Worm (Caenorhabditis elegans): ENCODE results near the gene brc-1.

Gene brc-1

DNA sequence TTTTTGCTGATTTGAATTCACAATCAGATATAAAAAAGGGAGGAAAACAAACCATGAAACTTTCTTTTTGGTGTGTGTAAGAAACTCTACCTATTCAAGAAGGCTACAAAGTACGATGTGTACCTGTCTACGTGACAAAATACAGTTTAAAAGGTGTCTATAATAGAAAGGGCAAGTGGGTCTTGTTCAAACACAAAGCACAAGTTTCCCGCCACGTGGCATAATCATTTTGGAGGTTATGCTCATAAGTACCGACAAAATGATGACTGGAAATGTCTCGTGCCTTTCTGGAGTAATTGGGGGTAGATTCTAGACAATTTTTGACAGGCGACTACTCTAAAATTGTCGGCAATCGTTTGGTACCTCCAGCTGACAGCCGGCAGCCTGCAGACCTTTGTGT, 12.1 kb upstream of the brc-1 start:
- TF ChIP-seq set-16 (GFP tag; IDR thresholded peaks at IDR 0.05): no peak
- TF ChIP-seq F37D6.2 (tag; optimal IDR thresholded peaks at IDR 0.05): no peak
- TF ChIP-seq unc-130 (GFP tag; optimal IDR thresholded peaks at IDR 0.05): no peak
- no peak for TF ChIP-seq ama-1 (optimal IDR thresholded peaks at IDR 0.05)
- TF ChIP-seq Y5F2A.4 (GFP tag; optimal IDR thresholded peaks at IDR 0.05): no peak
- no peak for TF ChIP-seq fos-1 (tag; optimal IDR thresholded peaks at IDR 0.05)
- TF ChIP-seq Y75B8A.6 (GFP tag; IDR thresholded peaks at IDR 0.05): no peak
- TF ChIP-seq hif-1 (tag; optimal IDR thresholded peaks at IDR 0.05): peak in 1 of 2 experiments; percentile 93
- TF ChIP-seq ceh-20 (GFP tag; IDR thresholded peaks at IDR 0.05): no peak
- peak; percentile 67 for TF ChIP-seq nhr-28 (tag; optimal IDR thresholded peaks at IDR 0.05)
- no peak for TF ChIP-seq egl-43 (GFP tag; IDR thresholded peaks at IDR 0.05)
- TF ChIP-seq duxl-1 (tag; optimal IDR thresholded peaks at IDR 0.05; ENCODE audit: poor library complexity): no peak
- no peak for TF ChIP-seq rbr-2 (tag; optimal IDR thresholded peaks at IDR 0.05)
- peak; percentile 35 for TF ChIP-seq hlh-11 (tag; optimal IDR thresholded peaks at IDR 0.05)
- no peak for TF ChIP-seq mdt-29 (GFP tag; IDR thresholded peaks at IDR 0.05)
- TF ChIP-seq nhr-6 (tag; optimal IDR thresholded peaks at IDR 0.05): no peak
- TF ChIP-seq spr-3 (GFP tag; optimal IDR thresholded peaks at IDR 0.05): no peak
- no peak for TF ChIP-seq mdl-1 (tag; optimal IDR thresholded peaks at IDR 0.05)
- TF ChIP-seq madf-9 (GFP tag; conservative IDR thresholded peaks at IDR 0.05): no peak
- no peak for TF ChIP-seq lim-7 (GFP tag; IDR thresholded peaks at IDR 0.05)
- TF ChIP-seq mep-1 (tag; optimal IDR thresholded peaks at IDR 0.05): no peak
- TF ChIP-seq zfp-3 (GFP tag; conservative IDR thresholded peaks at IDR 0.05): 0 out of 2 replicates have a peak, but pooled peaks have one; percentile 14
- TF ChIP-seq D1046.2 (GFP tag; IDR thresholded peaks at IDR 0.05): no peak
- TF ChIP-seq zag-1 (tag; optimal IDR thresholded peaks at IDR 0.05): no peak
- TF ChIP-seq snpc-4 (tag; optimal IDR thresholded peaks at IDR 0.05): no peak
- no peak for TF ChIP-seq dpl-1 (GFP tag; optimal IDR thresholded peaks at IDR 0.05)
- no peak for TF ChIP-seq nhr-102 (tag; optimal IDR thresholded peaks at IDR 0.05)
- TF ChIP-seq daf-12 (tag; optimal IDR thresholded peaks at IDR 0.05): no peak
- no peak for TF ChIP-seq gei-8 (GFP tag; optimal IDR thresholded peaks at IDR 0.05)
- TF ChIP-seq dmd-6 (GFP tag; IDR thresholded peaks at IDR 0.05): peak; percentile 74
- TF ChIP-seq daf-16 (GFP tag; optimal IDR thresholded peaks at IDR 0.05): no peak
- TF ChIP-seq daf-16 (tag; optimal IDR thresholded peaks at IDR 0.05): peak; percentile 17
- no peak for TF ChIP-seq zfp-2 (tag; optimal IDR thresholded peaks at IDR 0.05)
- TF ChIP-seq ceh-82 (tag; optimal IDR thresholded peaks at IDR 0.05): no peak
- no peak for TF ChIP-seq vab-7 (GFP tag; IDR thresholded peaks at IDR 0.05)
- peak; percentile 30 for TF ChIP-seq hlh-30 (tag; optimal IDR thresholded peaks at IDR 0.05; ENCODE audit: insufficient read depth)
- TF ChIP-seq nhr-76 (tag; optimal IDR thresholded peaks at IDR 0.05): no peak
- peak; percentile 47 for TF ChIP-seq dve-1 (tag; optimal IDR thresholded peaks at IDR 0.05; ENCODE audit: insufficient read depth)
- no peak for TF ChIP-seq ztf-7 (tag; optimal IDR thresholded peaks at IDR 0.05)
- TF ChIP-seq lsy-2 (tag; optimal IDR thresholded peaks at IDR 0.05): no peak
- TF ChIP-seq lin-15B (tag; optimal IDR thresholded peaks at IDR 0.05): no peak
- TF ChIP-seq F49E8.2 (tag; optimal IDR thresholded peaks at IDR 0.05; ENCODE audit: borderline replicate concordance): no peak
- TF ChIP-seq cey-2 (tag; optimal IDR thresholded peaks at IDR 0.05; ENCODE audit: borderline replicate concordance, insufficient read depth): no peak
- TF ChIP-seq nhr-10 (tag; optimal IDR thresholded peaks at IDR 0.05): no peak
- no peak for TF ChIP-seq sdz-12 (GFP tag; optimal IDR thresholded peaks at IDR 0.05)
- no peak for TF ChIP-seq pha-4 (GFP tag; IDR thresholded peaks at IDR 0.05)
- no peak for TF ChIP-seq pha-4 (tag; optimal IDR thresholded peaks at IDR 0.05)
- no peak for TF ChIP-seq mes-2 (tag; optimal IDR thresholded peaks at IDR 0.05; ENCODE audit: poor library complexity, severe bottlenecking)
- TF ChIP-seq php-3 (GFP tag; IDR thresholded peaks at IDR 0.05): no peak
- no peak for TF ChIP-seq ceh-32 (tag; optimal IDR thresholded peaks at IDR 0.05; ENCODE audit: poor library complexity)
- TF ChIP-seq dmd-8 (GFP tag; IDR thresholded peaks at IDR 0.05): no peak
